Fruit fly (Drosophila melanogaster) whole organism, prepupa: ENCODE measurements around the gene CG32137.
A peak's percentile ranks its signal among the peaks of the same experiment; 100 is the strongest.

Source experiments
- Blimp-1 ChIP-seq: fragments of 200-800 bp; sonication (Bioruptor generic); optimal IDR thresholded peaks from 3 replicates; lab custom pipeline; 2017; ENCODE audit warnings: missing biosample characterization, missing genetic modification characterization, mild to moderate bottlenecking, moderate library complexity, missing genetic modification reagents
- CG10631 ChIP-seq: fragments of 200-800 bp; sonication (Bioruptor generic); optimal IDR thresholded peaks from 2 replicates; lab custom pipeline; 2016; ENCODE audit warnings: missing biosample characterization, missing genetic modification characterization
- CG10669 ChIP-seq: fragments of 200-800 bp; sonication (Bioruptor generic); optimal IDR thresholded peaks from 3 replicates; lab custom pipeline; 2018; ENCODE audit warnings: missing biosample characterization, mild to moderate bottlenecking, missing genetic modification characterization, moderate library complexity
- CG1621 ChIP-seq: fragments of 200-800 bp; sonication (Bioruptor generic); optimal IDR thresholded peaks from 3 replicates; lab custom pipeline; 2018; ENCODE audit warnings: missing biosample characterization, mild to moderate bottlenecking, missing genetic modification characterization
- CG6276 ChIP-seq: fragments of 200-800 bp; sonication (Bioruptor generic); optimal IDR thresholded peaks from 2 replicates; lab custom pipeline; 2017; ENCODE audit warnings: missing biosample characterization, mild to moderate bottlenecking, missing genetic modification characterization
- CG6854 ChIP-seq: fragments of 200-800 bp; sonication (Bioruptor generic); optimal IDR thresholded peaks from 2 replicates; lab custom pipeline; 2017; ENCODE audit warnings: missing biosample characterization, mild to moderate bottlenecking, missing genetic modification characterization
- CG8119 ChIP-seq: fragments of 200-800 bp; sonication (Bioruptor generic); IDR thresholded peaks from 3 replicates; pipeline ENCODE4 v1.3.6; 2022; ENCODE audit warnings: missing biosample characterization, missing genetic modification characterization
- Lpt ChIP-seq: fragments of 200-800 bp; sonication (Bioruptor generic); optimal IDR thresholded peaks from 3 replicates; lab custom pipeline; 2016; ENCODE audit warnings: missing biosample characterization, missing genetic modification characterization
- OdsH ChIP-seq: fragments of 200-800 bp; sonication (Bioruptor generic); optimal IDR thresholded peaks from 3 replicates; lab custom pipeline; 2016; ENCODE audit warnings: missing biosample characterization, missing genetic modification characterization
- Sox14 ChIP-seq: fragments of 200-800 bp; sonication (Bioruptor generic); optimal IDR thresholded peaks from 3 replicates; lab custom pipeline; 2016; ENCODE audit warnings: missing biosample characterization, missing genetic modification characterization
- dsx ChIP-seq: fragments of 200-800 bp; optimal IDR thresholded peaks from 3 replicates; lab custom pipeline; 2019; ENCODE audit warnings: missing biosample characterization, mild to moderate bottlenecking, missing genetic modification characterization, moderate library complexity; ENCODE audit not compliant: poor library complexity, severe bottlenecking
- fkh ChIP-seq: fragments of 200-800 bp; sonication (Bioruptor generic); optimal IDR thresholded peaks from 3 replicates; lab custom pipeline; 2017; ENCODE audit warnings: missing biosample characterization, mild to moderate bottlenecking, missing genetic modification characterization, moderate library complexity
- salr ChIP-seq, 2 experiments: fragments of 200-800 bp; sonication (Bioruptor generic); optimal IDR thresholded peaks; 3 replicates each; lab custom pipeline; 2016 to 2018; ENCODE audit warnings: missing biosample characterization in 2 of 2, missing genetic modification characterization in 2 of 2, mild to moderate bottlenecking in 1 of 2

DNA sequence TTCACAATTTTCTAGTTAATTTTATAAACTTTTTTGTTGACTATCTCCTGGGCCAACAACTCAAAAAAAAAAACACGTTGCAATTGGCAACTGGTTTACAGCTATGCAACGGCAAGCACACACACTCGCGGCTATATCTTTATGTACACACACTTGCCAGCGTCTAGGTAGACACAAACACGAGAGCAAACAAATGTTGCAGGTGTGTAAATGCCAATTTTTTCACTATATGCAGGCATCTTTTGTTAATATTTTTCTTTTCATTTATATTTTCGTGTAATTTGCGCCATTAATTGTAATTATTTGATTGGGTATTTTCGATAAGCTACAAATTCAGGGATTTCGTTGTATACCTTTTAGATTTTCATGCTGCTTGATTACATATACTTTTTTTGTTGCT lies 14.4 kb upstream of the CG32137 start:
- no peak for TF ChIP-seq salr (GFP tag; optimal IDR thresholded peaks at IDR 0.05; lab: Kevin White, UChicago)
- TF ChIP-seq CG10669 (GFP tag; lab: Kevin White, UChicago) = no peak
- no peak for TF ChIP-seq CG6276 (GFP tag; lab: Kevin White, UChicago)
- TF ChIP-seq Lpt = no peak
- TF ChIP-seq CG10631 = peak; percentile 16
- no peak for TF ChIP-seq CG6854 (GFP tag; lab: Kevin White, UChicago)
- no peak for TF ChIP-seq Sox14 (GFP tag; lab: Kevin White, UChicago)
- TF ChIP-seq Blimp-1 (GFP tag; lab: Kevin White, UChicago) = no peak
- TF ChIP-seq CG8119 (GFP tag; lab: Robert Waterston, UW) = no peak
- no peak for TF ChIP-seq OdsH (GFP tag; lab: Kevin White, UChicago)
- TF ChIP-seq dsx (GFP tag; lab: Kevin White, UChicago) = no peak
- peak; percentile 18 for TF ChIP-seq fkh (GFP tag; lab: Kevin White, UChicago)
- TF ChIP-seq CG1621 (tag; lab: Kevin White, UChicago) = no peak
